Fruit fly (Drosophila melanogaster) Kc167 (cell line): ENCODE data around the gene pps.

ENCODE experiments used
- Myc ChIP-seq: fragments of >200 bp; optimal IDR thresholded peaks from 2 replicates; lab custom pipeline; 2017; ENCODE audit warnings: missing external identifiers
- Sin3A ChIP-seq: fragments of >200 bp; optimal IDR thresholded peaks from 2 replicates; lab custom pipeline; 2018; ENCODE audit warnings: missing external identifiers
- psq ChIP-seq: fragments of >200 bp; optimal IDR thresholded peaks from 2 replicates; lab custom pipeline; 2017; ENCODE audit warnings: missing external identifiers
- ttk ChIP-seq: sonication (Bioruptor generic); optimal IDR thresholded peaks from 2 replicates; lab custom pipeline; 2017; ENCODE audit warnings: missing external identifiers

- TF ChIP-seq psq (lab: Kevin White, UChicago): no peak
- no peak for TF ChIP-seq ttk
- no peak for TF ChIP-seq Myc (lab: Kevin White, UChicago)
- TF ChIP-seq Sin3A (lab: Kevin White, UChicago): no peak
These were observed 37.7 kb downstream of the pps start for dm6 chr3R:12451376-12451775.
